Fruit fly (Drosophila melanogaster) whole organism, wandering third instar larva: Measurements from ENCODE around the gene CG3104.

Experiments used
- GATAd ChIP-seq: sonication (Bioruptor generic); optimal IDR thresholded peaks from 2 replicates; lab custom pipeline; 2016; ENCODE audit warnings: missing biosample characterization, missing genetic modification characterization
- HLH106 ChIP-seq: fragments of 200-800 bp; optimal IDR thresholded peaks from 3 replicates; lab custom pipeline; 2019; ENCODE audit warnings: missing biosample characterization, mild to moderate bottlenecking, missing genetic modification characterization, moderate library complexity
- Hr78 ChIP-seq: fragments of >200 bp; optimal IDR thresholded peaks from 2 replicates; lab custom pipeline; 2017; ENCODE audit warnings: missing biosample characterization, missing genetic modification characterization
- Hr83 ChIP-seq: fragments of 200-300 bp; sonication (Bioruptor generic); optimal IDR thresholded peaks from 2 replicates; lab custom pipeline; 2016; ENCODE audit warnings: missing biosample characterization, mild to moderate bottlenecking, missing genetic modification characterization, moderate library complexity; ENCODE audit not compliant: poor library complexity, severe bottlenecking
- Jra ChIP-seq: sonication (Bioruptor generic); optimal IDR thresholded peaks from 2 replicates; lab custom pipeline; 2016; ENCODE audit warnings: missing biosample characterization, missing genetic modification characterization
- Mio ChIP-seq: sonication (Bioruptor generic); optimal IDR thresholded peaks from 2 replicates; lab custom pipeline; 2016; ENCODE audit warnings: missing biosample characterization, missing genetic modification characterization
- OdsH ChIP-seq: fragments of 200-800 bp; sonication (Bioruptor generic); optimal IDR thresholded peaks from 2 replicates; lab custom pipeline; 2016; ENCODE audit warnings: missing biosample characterization, mild to moderate bottlenecking, missing genetic modification characterization
- br ChIP-seq: fragments of 200-800 bp; sonication (Bioruptor generic); optimal IDR thresholded peaks from 2 replicates; lab custom pipeline; 2016; ENCODE audit warnings: missing biosample characterization, missing genetic modification characterization
- foxo ChIP-seq, 2 experiments: fragments of 200-800 bp; sonication (Bioruptor generic); optimal IDR thresholded peaks; 2 replicates in 1 of 2; 3 replicates in 1 of 2; lab custom pipeline; 2016 to 2017; ENCODE audit warnings: missing biosample characterization in 2 of 2, missing genetic modification characterization in 2 of 2
- h ChIP-seq: fragments of 200-800 bp; sonication (Bioruptor generic); optimal IDR thresholded peaks from 3 replicates; lab custom pipeline; 2016; ENCODE audit warnings: missing biosample characterization, mild to moderate bottlenecking, missing genetic modification characterization
- rgr ChIP-seq: fragments of 200-800 bp; sonication (Bioruptor generic); optimal IDR thresholded peaks from 3 replicates; lab custom pipeline; 2016; ENCODE audit warnings: missing biosample characterization, mild to moderate bottlenecking, missing genetic modification characterization
- sage ChIP-seq: fragments of 200-800 bp; sonication (Bioruptor generic); optimal IDR thresholded peaks from 2 replicates; lab custom pipeline; 2016; ENCODE audit warnings: missing biosample characterization, mild to moderate bottlenecking, missing genetic modification characterization
- sv ChIP-seq: fragments of 200-800 bp; sonication (Bioruptor generic); optimal IDR thresholded peaks from 3 replicates; lab custom pipeline; 2016; ENCODE audit warnings: missing biosample characterization, missing genetic modification characterization
- tai ChIP-seq: sonication (Bioruptor generic); optimal IDR thresholded peaks from 2 replicates; lab custom pipeline; 2016; ENCODE audit warnings: missing biosample characterization, missing genetic modification characterization

The CG3104 gene

DNA sequence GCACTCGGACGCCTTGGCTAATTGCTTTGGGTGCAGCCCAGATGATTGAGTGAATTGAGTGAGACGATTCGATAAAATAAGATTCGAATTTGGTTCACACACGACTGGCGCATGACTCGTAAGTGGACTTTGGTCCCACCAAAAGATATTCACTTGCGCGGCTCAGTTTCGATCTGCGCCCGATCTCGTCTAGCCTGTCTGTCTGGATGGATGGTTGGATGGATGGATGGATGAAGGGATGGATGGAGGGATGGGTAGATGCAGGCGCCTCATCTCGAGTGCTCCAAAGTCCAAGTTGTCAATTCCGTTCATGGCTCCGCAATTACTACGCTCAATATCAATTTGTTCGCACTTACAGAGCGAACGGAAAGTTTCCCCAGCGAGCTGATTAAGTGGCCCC is 53.1 kb downstream of the CG3104 start:
- TF ChIP-seq Hr83 (GFP tag; lab: Kevin White, UChicago), result no peak
- no peak for TF ChIP-seq tai (GFP tag; lab: Kevin White, UChicago)

DNA sequence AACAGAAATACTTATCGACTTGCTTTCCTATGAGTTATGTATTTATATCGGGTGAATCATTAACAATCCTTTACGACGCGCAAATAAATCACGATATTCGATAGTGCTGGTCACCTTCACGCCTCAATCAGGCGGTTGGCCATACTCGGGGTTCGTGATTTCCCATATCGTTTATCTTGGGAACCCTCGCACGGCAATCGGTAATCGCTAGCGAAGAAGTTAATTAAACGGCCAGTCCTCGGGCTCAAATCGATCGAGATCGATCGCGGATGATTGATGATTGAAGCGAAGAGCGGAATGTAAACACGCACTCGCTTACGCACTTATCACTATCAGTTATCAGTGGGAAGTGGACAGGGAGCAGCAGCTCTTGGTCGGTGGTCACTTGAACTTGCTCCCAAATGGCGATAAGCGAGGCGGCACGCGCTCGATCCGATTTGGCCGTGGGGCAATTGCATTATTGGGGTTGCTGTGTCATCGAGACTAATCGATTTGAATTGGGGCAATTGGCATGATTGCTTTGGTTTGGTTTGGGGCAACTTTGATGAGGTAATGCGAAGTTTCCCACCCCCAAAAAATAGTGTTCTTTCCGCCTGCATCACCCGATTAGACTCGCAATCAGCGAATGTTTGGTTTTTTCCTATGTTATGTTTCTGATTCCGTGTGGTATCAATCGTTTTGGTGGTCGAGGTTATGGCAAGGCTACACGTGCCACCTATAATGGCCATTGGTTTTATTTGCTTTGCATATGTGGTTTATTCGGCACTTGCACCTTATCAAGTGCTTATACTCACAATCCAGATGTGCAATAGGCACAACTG is 54.4 kb downstream of the CG3104 start:
- TF ChIP-seq sage (no peak), h (GFP tag; lab: Kevin White, UChicago) (peak; percentile 28)
- TF ChIP-seq, all 38 proteins: peak for 1

DNA sequence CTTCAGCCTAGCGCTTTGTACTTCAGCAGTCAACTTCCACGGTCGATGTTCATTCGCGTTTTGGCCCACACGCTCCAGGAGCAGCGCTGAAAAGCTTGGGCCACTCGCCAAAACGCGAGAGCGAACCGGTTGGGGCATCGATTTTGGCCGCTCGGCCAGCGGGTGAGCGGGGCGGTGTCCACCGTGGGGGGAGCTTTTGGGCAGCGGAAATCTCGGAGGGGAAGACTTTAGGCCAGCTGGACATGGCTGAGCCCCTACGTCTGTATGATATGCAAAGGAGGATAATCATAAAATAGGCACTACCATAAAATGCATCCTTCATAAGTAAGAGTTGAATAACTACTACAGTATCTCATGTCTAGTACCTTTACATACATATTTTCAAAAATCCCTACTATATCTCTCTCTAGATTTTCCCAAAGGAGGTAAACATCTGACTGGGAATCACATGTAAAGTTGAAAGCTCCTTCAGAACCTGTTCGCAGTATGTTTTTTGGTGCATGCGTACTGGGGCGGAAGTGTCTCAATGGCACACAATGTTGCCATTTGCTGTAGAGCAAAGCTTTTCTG is 55.6 kb downstream of the CG3104 start, which contains the start of gene Syt1:
TSS of gene Syt1 (minus strand) at position 71 of the 570 bp plus-strand sequence.
- TF ChIP-seq OdsH (GFP tag; lab: Kevin White, UChicago), result no peak
- TF ChIP-seq HLH106 (tag; lab: Kevin White, UChicago), result no peak
- TF ChIP-seq Mio (GFP tag; lab: Kevin White, UChicago), result no peak
- no peak for TF ChIP-seq br
- no peak for TF ChIP-seq Hr78 (GFP tag; lab: Kevin White, UChicago)
- no peak for TF ChIP-seq foxo (GFP tag; optimal IDR thresholded peaks at IDR 0.05; lab: Kevin White, UChicago)
- TF ChIP-seq GATAd, result no peak
- no peak for TF ChIP-seq Jra (GFP tag; lab: Kevin White, UChicago)
- TF ChIP-seq rgr (GFP tag; lab: Kevin White, UChicago), result no peak
- TF ChIP-seq sv (GFP tag; lab: Kevin White, UChicago), result no peak
